Worm (Caenorhabditis elegans) whole organism, L2 larva: ENCODE results near the gene Y68A4A.10.

Experiments used
- C34F6.9 ChIP-seq: fragments of 150-350 bp; optimal IDR thresholded peaks from 2 replicates; lab custom pipeline; 2014; ENCODE audit warnings: missing biosample characterization, missing genetic modification characterization
- R02D3.7 ChIP-seq: fragments of 150-350 bp; optimal IDR thresholded peaks from 2 replicates; lab custom pipeline; 2014; ENCODE audit warnings: missing biosample characterization, missing genetic modification characterization
- Y55F3AM.14 ChIP-seq: fragments of 200-800 bp; sonication (Bioruptor generic); optimal IDR thresholded peaks from 2 replicates; lab custom pipeline; 2018; ENCODE audit warnings: mild to moderate bottlenecking, missing genetic modification characterization, missing compliant biosample characterization
- ama-1 ChIP-seq: fragments of 150-350 bp; optimal IDR thresholded peaks from 2 replicates; lab custom pipeline; 2018; ENCODE audit warnings: inconsistent platforms
- blmp-1 ChIP-seq: sonication (generic microtip); optimal IDR thresholded peaks from 2 replicates; lab custom pipeline; 2017; ENCODE audit warnings: missing genetic modification characterization, mild to moderate bottlenecking, missing compliant biosample characterization, antibody characterized with exemption, moderate library complexity; ENCODE audit not compliant: insufficient read depth
- ceh-82 ChIP-seq: fragments of 150-350 bp; optimal IDR thresholded peaks from 2 replicates; lab custom pipeline; 2014; ENCODE audit warnings: missing biosample characterization, missing genetic modification characterization
- crh-2 ChIP-seq: sonication (generic microtip); optimal IDR thresholded peaks from 2 replicates; lab custom pipeline; 2017; ENCODE audit warnings: missing biosample characterization, missing genetic modification characterization
- dmd-4 ChIP-seq: sonication (generic microtip); optimal IDR thresholded peaks from 2 replicates; lab custom pipeline; 2017; ENCODE audit warnings: missing biosample characterization, missing genetic modification characterization
- egl-27 ChIP-seq: sonication (generic microtip); optimal IDR thresholded peaks from 3 replicates; lab custom pipeline; 2017; ENCODE audit warnings: missing biosample characterization, missing genetic modification reagents, missing genetic modification characterization
- elt-1 ChIP-seq: fragments of 150-350 bp; optimal IDR thresholded peaks from 2 replicates; lab custom pipeline; 2014; ENCODE audit warnings: missing biosample characterization, missing genetic modification characterization
- elt-3 ChIP-seq: sonication (generic microtip); optimal IDR thresholded peaks from 2 replicates; lab custom pipeline; 2017; ENCODE audit warnings: missing biosample characterization, missing genetic modification characterization
- gmeb-1 ChIP-seq: fragments of 150-350 bp; optimal IDR thresholded peaks from 2 replicates; lab custom pipeline; 2014; ENCODE audit warnings: missing biosample characterization, missing genetic modification characterization
- lin-13 ChIP-seq: fragments of 150-350 bp; optimal IDR thresholded peaks from 2 replicates; lab custom pipeline; 2014; ENCODE audit warnings: missing biosample characterization, missing genetic modification reagents, missing genetic modification characterization
- lin-39 ChIP-seq: fragments of 150-350 bp; optimal IDR thresholded peaks from 2 replicates; lab custom pipeline; 2014; ENCODE audit warnings: missing biosample characterization, missing genetic modification reagents, missing genetic modification characterization
- lsy-2 ChIP-seq, 2 experiments: fragments of 150-350 bp in 1 of 2; sonication (generic microtip) in 1 of 2; optimal IDR thresholded peaks; 2 replicates each; lab custom pipeline; 2014 to 2017; ENCODE audit warnings: missing biosample characterization in 2 of 2, missing genetic modification characterization in 2 of 2
- mab-5 ChIP-seq: fragments of 150-350 bp; optimal IDR thresholded peaks from 2 replicates; lab custom pipeline; 2014; ENCODE audit warnings: missing biosample characterization, missing genetic modification characterization
- mbf-1 ChIP-seq: sonication (generic microtip); optimal IDR thresholded peaks from 2 replicates; lab custom pipeline; 2017; ENCODE audit warnings: missing biosample characterization, missing genetic modification characterization
- mdl-1 ChIP-seq, 2 experiments: fragments of 150-350 bp in 1 of 2; sonication (generic microtip) in 1 of 2; optimal IDR thresholded peaks; 2 replicates each; lab custom pipeline; 2017; ENCODE audit warnings: missing biosample characterization in 2 of 2, missing genetic modification characterization in 2 of 2
- nhr-10 ChIP-seq: sonication (generic microtip); optimal IDR thresholded peaks from 2 replicates; lab custom pipeline; 2017; ENCODE audit warnings: missing biosample characterization, missing genetic modification characterization
- nhr-11 ChIP-seq: fragments of 150-350 bp; optimal IDR thresholded peaks from 2 replicates; lab custom pipeline; 2014; ENCODE audit warnings: missing biosample characterization, missing genetic modification characterization
- nhr-12 ChIP-seq: fragments of 150-350 bp; optimal IDR thresholded peaks from 2 replicates; lab custom pipeline; 2014; ENCODE audit warnings: missing biosample characterization, missing genetic modification characterization
- nhr-129 ChIP-seq: fragments of 150-350 bp; optimal IDR thresholded peaks from 2 replicates; lab custom pipeline; 2014; ENCODE audit warnings: missing biosample characterization, missing genetic modification characterization
- nhr-237 ChIP-seq: fragments of 150-350 bp; optimal IDR thresholded peaks from 2 replicates; lab custom pipeline; 2014; ENCODE audit warnings: missing biosample characterization, missing genetic modification characterization
- nhr-25 ChIP-seq: fragments of 150-350 bp; sonication (generic microtip); optimal IDR thresholded peaks from 3 replicates; lab custom pipeline; 2014; ENCODE audit warnings: missing biosample characterization, missing genetic modification characterization
- peb-1 ChIP-seq: fragments of 150-350 bp; optimal IDR thresholded peaks from 2 replicates; lab custom pipeline; 2014; ENCODE audit warnings: missing biosample characterization, missing genetic modification characterization
- sma-3 ChIP-seq: sonication (generic microtip); optimal IDR thresholded peaks from 2 replicates; lab custom pipeline; 2016; ENCODE audit warnings: missing genetic modification reagents, missing genetic modification characterization, missing compliant biosample characterization
- sma-9 ChIP-seq, 2 experiments: fragments of 150-350 bp in 1 of 2; sonication (generic microtip) in 1 of 2; optimal IDR thresholded peaks; 2 replicates each; lab custom pipeline; 2014 to 2016; ENCODE audit warnings: missing genetic modification characterization in 2 of 2, mild to moderate bottlenecking in 1 of 2, missing biosample characterization in 1 of 2, missing compliant biosample characterization in 1 of 2, missing genetic modification reagents in 1 of 2, moderate library complexity in 1 of 2
- snpc-4 ChIP-seq: fragments of 150-350 bp; optimal IDR thresholded peaks from 2 replicates; lab custom pipeline; 2014; ENCODE audit warnings: missing biosample characterization, missing genetic modification characterization
- unc-39 ChIP-seq: fragments of 150-350 bp; optimal IDR thresholded peaks from 2 replicates; lab custom pipeline; 2014; ENCODE audit warnings: missing biosample characterization, missing genetic modification characterization
- unc-55 ChIP-seq: fragments of 150-350 bp; sonication (generic microtip); optimal IDR thresholded peaks from 3 replicates; lab custom pipeline; 2014; ENCODE audit warnings: missing biosample characterization, missing genetic modification reagents, missing genetic modification characterization
- unc-62 ChIP-seq: fragments of 150-350 bp; optimal IDR thresholded peaks from 2 replicates; lab custom pipeline; 2014; ENCODE audit warnings: missing biosample characterization, missing genetic modification reagents, missing genetic modification characterization
- ztf-4 ChIP-seq: fragments of 150-350 bp; optimal IDR thresholded peaks from 2 replicates; lab custom pipeline; 2014; ENCODE audit warnings: missing biosample characterization, missing genetic modification characterization

Y68A4A.10 gene

ce11 chrV:17171551-17171950, 30.4 kb upstream of the Y68A4A.10 start, which contains the start of gene srbc-26:
Gene srbc-26, plus strand, starts transcription at chrV:17171851.
- TF ChIP-seq mdl-1 (tag; optimal IDR thresholded peaks at IDR 0.05; lab: Kevin White, UChicago) (no peak), lin-39 (tag; lab: Kevin White, UChicago) (no peak), crh-2 (tag; lab: Kevin White, UChicago) (no peak), egl-27 (tag; lab: Kevin White, UChicago) (no peak), mab-5 (tag; lab: Kevin White, UChicago) (no peak), sma-9 (GFP tag; optimal IDR thresholded peaks at IDR 0.05; lab: Kevin White, UChicago) (no peak), sma-9 (tag; optimal IDR thresholded peaks at IDR 0.05; lab: Kevin White, UChicago) (no peak), unc-55 (no peak)

- TF ChIP-seq unc-62 (no peak), ztf-4 (tag; lab: Kevin White, UChicago) (no peak), snpc-4 (tag; lab: Kevin White, UChicago) (no peak), R02D3.7 (tag; lab: Kevin White, UChicago) (no peak), nhr-11 (tag; lab: Kevin White, UChicago) (no peak), lin-39 (tag; lab: Kevin White, UChicago) (no peak), nhr-12 (no peak), crh-2 (tag; lab: Kevin White, UChicago) (no peak), Y55F3AM.14 (GFP tag; lab: Kevin White, UChicago) (no peak), elt-3 (no peak), unc-55 (no peak), elt-1 (tag; lab: Kevin White, UChicago) (no peak), sma-9 (GFP tag; optimal IDR thresholded peaks at IDR 0.05; lab: Kevin White, UChicago) (no peak), sma-9 (tag; optimal IDR thresholded peaks at IDR 0.05; lab: Kevin White, UChicago) (no peak), ceh-82 (no peak), blmp-1 (tag; lab: Kevin White, UChicago) (no peak), gmeb-1 (tag; lab: Kevin White, UChicago) (no peak), lsy-2 (tag; optimal IDR thresholded peaks at IDR 0.05; lab: Kevin White, UChicago) (no peak), peb-1 (tag; lab: Kevin White, UChicago) (no peak), nhr-237 (tag; lab: Kevin White, UChicago) (no peak)
Measured at ce11 chrV:17173738-17174137, 28.2 kb upstream of the Y68A4A.10 start, which contains the start of gene srbc-25. Gene srbc-25, plus strand, starts transcription at chrV:17174038.

ce11 chrV:17177967-17178366, 24.0 kb upstream of the Y68A4A.10 start, which contains the start of gene srsx-1:
Gene srsx-1, minus strand, starts transcription at chrV:17178067.
- TF ChIP-seq nhr-25 (tag; lab: Kevin White, UChicago): no peak
- TF ChIP-seq crh-2 (tag; lab: Kevin White, UChicago): no peak
- no peak for TF ChIP-seq mab-5 (tag; lab: Kevin White, UChicago)
- no peak for TF ChIP-seq dmd-4
- TF ChIP-seq C34F6.9 (tag; lab: Kevin White, UChicago): no peak
- TF ChIP-seq nhr-237 (tag; lab: Kevin White, UChicago): no peak
- TF ChIP-seq ama-1 (lab: Kevin White, UChicago): no peak
- TF ChIP-seq ceh-82: no peak
- TF ChIP-seq egl-27 (tag; lab: Kevin White, UChicago): no peak
- no peak for TF ChIP-seq gmeb-1 (tag; lab: Kevin White, UChicago)

- no peak for TF ChIP-seq ceh-82
- TF ChIP-seq lin-39 (tag; lab: Kevin White, UChicago): no peak
- TF ChIP-seq sma-3 (GFP tag; lab: Kevin White, UChicago): no peak
- no peak for TF ChIP-seq lsy-2 (tag; optimal IDR thresholded peaks at IDR 0.05; lab: Kevin White, UChicago)
- TF ChIP-seq unc-39 (tag; lab: Kevin White, UChicago): no peak
- TF ChIP-seq lin-13: no peak
- TF ChIP-seq nhr-129 (tag; lab: Kevin White, UChicago): no peak
- no peak for TF ChIP-seq mdl-1 (tag; optimal IDR thresholded peaks at IDR 0.05; lab: Kevin White, UChicago)
- no peak for TF ChIP-seq egl-27 (tag; lab: Kevin White, UChicago)
- no peak for TF ChIP-seq mab-5 (tag; lab: Kevin White, UChicago)
- no peak for TF ChIP-seq mbf-1 (tag; lab: Kevin White, UChicago)
- TF ChIP-seq elt-1 (tag; lab: Kevin White, UChicago): no peak
- no peak for TF ChIP-seq nhr-25 (tag; lab: Kevin White, UChicago)
- no peak for TF ChIP-seq nhr-10 (tag; lab: Kevin White, UChicago)
- TF ChIP-seq, all 48 proteins: peak for 0
Measured at ce11 chrV:17178457-17178856, 23.5 kb upstream of the Y68A4A.10 start, which contains the start of gene srh-174. Gene srh-174, plus strand, starts transcription at chrV:17178757.

ce11 chrV:17182045-17182444, 19.9 kb upstream of the Y68A4A.10 start, which contains the start of gene srh-159:
Gene srh-159, plus strand, starts transcription at chrV:17182345.
- no peak for TF ChIP-seq elt-1 (tag; lab: Kevin White, UChicago)
